Fruit fly (Drosophila melanogaster): ENCODE results near the gene CG43658.

dm6 chrX:17504179-17504777 is 56.7 kb downstream of the CG43658 start:
- TF ChIP-seq CTCF (optimal IDR thresholded peaks at IDR 0.05) (no peak), CG8478 (optimal IDR thresholded peaks at IDR 0.05) (no peak)

Data from S2 (cell line).